Worm (Caenorhabditis elegans) whole organism, L1 larva: ENCODE data around the gene F52H2.15.

Experiments
- C16A3.4 ChIP-seq: fragments of 150-350 bp; optimal IDR thresholded peaks from 2 replicates; lab custom pipeline; 2014; ENCODE audit warnings: missing biosample characterization, missing genetic modification characterization
- C34B4.2 ChIP-seq: sonication (generic microtip); optimal IDR thresholded peaks from 2 replicates; lab custom pipeline; 2017; ENCODE audit warnings: mild to moderate bottlenecking, missing genetic modification characterization, missing compliant biosample characterization
- F16B12.6 ChIP-seq: fragments of 150-350 bp; optimal IDR thresholded peaks from 2 replicates; lab custom pipeline; 2014; ENCODE audit warnings: missing biosample characterization, missing genetic modification characterization
- Y116A8C.19 ChIP-seq: sonication (generic microtip); optimal IDR thresholded peaks from 2 replicates; lab custom pipeline; 2016; ENCODE audit warnings: missing compliant biosample characterization, missing genetic modification characterization, borderline replicate concordance
- aly-2 ChIP-seq: fragments of 150-350 bp; optimal IDR thresholded peaks from 2 replicates; lab custom pipeline; 2014; ENCODE audit warnings: missing biosample characterization, missing genetic modification characterization
- blmp-1 ChIP-seq: fragments of 150-350 bp; optimal IDR thresholded peaks from 2 replicates; lab custom pipeline; 2014; ENCODE audit warnings: missing biosample characterization, missing genetic modification characterization
- ceh-63 ChIP-seq: fragments of 200-800 bp; sonication (Bioruptor generic); optimal IDR thresholded peaks from 2 replicates; lab custom pipeline; 2018; ENCODE audit warnings: mild to moderate bottlenecking, missing genetic modification characterization, missing compliant biosample characterization
- ceh-82 ChIP-seq, 3 experiments: fragments of 150-350 bp in 1 of 3; sonication (generic microtip) in 2 of 3; optimal IDR thresholded peaks; 2 replicates each; lab custom pipeline; 2014 to 2017; ENCODE audit warnings: missing biosample characterization in 3 of 3, missing genetic modification characterization in 3 of 3
- ceh-90 ChIP-seq: sonication (generic microtip); optimal IDR thresholded peaks from 2 replicates; lab custom pipeline; 2016; ENCODE audit warnings: missing genetic modification characterization, missing compliant biosample characterization
- dpl-1 ChIP-seq, 3 experiments: fragments of 150-350 bp in 2 of 3; sonication (generic microtip) in 1 of 3; optimal IDR thresholded peaks; 2 replicates each; lab custom pipeline; 2014 to 2017; ENCODE audit warnings: missing biosample characterization in 3 of 3, missing genetic modification characterization in 3 of 3, missing genetic modification reagents in 3 of 3
- dsc-1 ChIP-seq: sonication (generic microtip); optimal IDR thresholded peaks from 2 replicates; lab custom pipeline; 2016; ENCODE audit warnings: mild to moderate bottlenecking, missing genetic modification characterization, missing compliant biosample characterization
- efl-1 ChIP-seq, 4 experiments: fragments of 150-350 bp; optimal IDR thresholded peaks in 3 of 4; peaks in 1 of 4; 1 replicate in 1 of 4; 2 replicates in 3 of 4; lab custom pipeline; 2014; ENCODE audit warnings: missing biosample characterization in 2 of 4, missing genetic modification characterization in 2 of 4, missing genetic modification reagents in 2 of 4
- egl-27 ChIP-seq, 2 experiments: fragments of 150-350 bp in 1 of 2; sonication (generic microtip); optimal IDR thresholded peaks; 3 replicates each; lab custom pipeline; 2017 to 2018; ENCODE audit warnings: missing biosample characterization in 2 of 2, missing genetic modification characterization in 2 of 2, missing genetic modification reagents in 2 of 2
- elt-2 ChIP-seq: sonication (generic microtip); optimal IDR thresholded peaks from 2 replicates; lab custom pipeline; 2016; ENCODE audit warnings: missing genetic modification characterization, mild to moderate bottlenecking, inconsistent platforms, missing compliant biosample characterization, missing genetic modification reagents
- elt-3 ChIP-seq, 6 experiments: fragments of 150-350 bp in 1 of 6; sonication (generic microtip); optimal IDR thresholded peaks; 2 replicates each; lab custom pipeline; 2017 to 2018; ENCODE audit warnings: missing biosample characterization in 6 of 6, missing genetic modification characterization in 6 of 6, inconsistent platforms in 1 of 6
- fkh-4 ChIP-seq: sonication (generic microtip); optimal IDR thresholded peaks from 2 replicates; lab custom pipeline; 2016; ENCODE audit warnings: missing compliant biosample characterization, missing genetic modification characterization, borderline replicate concordance
- grh-1 ChIP-seq: fragments of 200-800 bp; sonication (Bioruptor generic); IDR thresholded peaks from 2 replicates; pipeline ENCODE4 v1.3.6; 2022; ENCODE audit warnings: missing genetic modification reagents, missing genetic modification characterization, missing compliant biosample characterization
- jun-1 ChIP-seq: fragments of 150-350 bp; optimal IDR thresholded peaks from 2 replicates; lab custom pipeline; 2014; ENCODE audit warnings: missing biosample characterization, missing genetic modification reagents, missing genetic modification characterization
- lin-14 ChIP-seq: fragments of 200-800 bp; sonication (Bioruptor generic); optimal IDR thresholded peaks from 2 replicates; lab custom pipeline; 2018; ENCODE audit warnings: mild to moderate bottlenecking, missing genetic modification characterization, moderate library complexity, missing compliant biosample characterization
- lin-35 ChIP-seq, 2 experiments: fragments of 150-350 bp; optimal IDR thresholded peaks; 2 replicates each; lab custom pipeline; 2014; ENCODE audit warnings: missing biosample characterization in 2 of 2, missing genetic modification characterization in 2 of 2, missing genetic modification reagents in 2 of 2
- lsy-2 ChIP-seq, 2 experiments: fragments of 150-350 bp; optimal IDR thresholded peaks; 2 replicates each; lab custom pipeline; 2014; ENCODE audit warnings: missing biosample characterization in 2 of 2, missing genetic modification characterization in 2 of 2
- mab-9 ChIP-seq: fragments of 200-800 bp; sonication (Bioruptor generic); IDR thresholded peaks from 2 replicates; pipeline ENCODE4 v1.3.6; 2022; ENCODE audit warnings: missing genetic modification reagents, missing genetic modification characterization, missing compliant biosample characterization
- mef-2 ChIP-seq: fragments of 150-350 bp; optimal IDR thresholded peaks from 2 replicates; lab custom pipeline; 2014; ENCODE audit warnings: missing biosample characterization, missing genetic modification characterization
- mep-1 ChIP-seq: fragments of 150-350 bp; optimal IDR thresholded peaks from 2 replicates; lab custom pipeline; 2014; ENCODE audit warnings: missing biosample characterization, missing genetic modification characterization
- nhr-11 ChIP-seq: fragments of 150-350 bp; optimal IDR thresholded peaks from 2 replicates; lab custom pipeline; 2014; ENCODE audit warnings: missing biosample characterization, missing genetic modification characterization
- nhr-19 ChIP-seq: fragments of 200-800 bp; sonication (Bioruptor generic); conservative IDR thresholded peaks from 2 replicates; pipeline ENCODE4 v1.3.6; 2022; ENCODE audit warnings: missing genetic modification characterization, missing compliant biosample characterization
- nhr-20 ChIP-seq: sonication (generic microtip); optimal IDR thresholded peaks from 2 replicates; lab custom pipeline; 2016; ENCODE audit warnings: mild to moderate bottlenecking, missing genetic modification characterization, missing compliant biosample characterization
- nhr-237 ChIP-seq: fragments of 150-350 bp; optimal IDR thresholded peaks from 2 replicates; lab custom pipeline; 2014; ENCODE audit warnings: missing biosample characterization, missing genetic modification characterization
- nhr-77 ChIP-seq: fragments of 150-350 bp; optimal IDR thresholded peaks from 2 replicates; lab custom pipeline; 2014; ENCODE audit warnings: missing biosample characterization, missing genetic modification characterization
- nhr-84 ChIP-seq: sonication (generic microtip); optimal IDR thresholded peaks from 2 replicates; lab custom pipeline; 2017; ENCODE audit warnings: missing biosample characterization, missing genetic modification characterization
- nhr-90 ChIP-seq: sonication (generic microtip); optimal IDR thresholded peaks from 2 replicates; lab custom pipeline; 2016; ENCODE audit warnings: mild to moderate bottlenecking, missing genetic modification characterization, missing compliant biosample characterization; ENCODE audit not compliant: poor library complexity
- pqm-1 ChIP-seq: sonication (generic microtip); optimal IDR thresholded peaks from 3 replicates; lab custom pipeline; 2017; ENCODE audit warnings: missing biosample characterization, missing genetic modification characterization
- skn-1 ChIP-seq: fragments of 150-350 bp; optimal IDR thresholded peaks from 2 replicates; lab custom pipeline; 2014; ENCODE audit warnings: missing biosample characterization, missing genetic modification characterization
- snpc-4 ChIP-seq: fragments of 150-350 bp; optimal IDR thresholded peaks from 2 replicates; lab custom pipeline; 2014; ENCODE audit warnings: missing biosample characterization, missing genetic modification characterization
- sup-37 ChIP-seq: fragments of 200-800 bp; sonication (Bioruptor generic); optimal IDR thresholded peaks from 2 replicates; lab custom pipeline; 2018; ENCODE audit warnings: mild to moderate bottlenecking, missing genetic modification characterization, missing compliant biosample characterization
- swsn-7 ChIP-seq: sonication (generic microtip); optimal IDR thresholded peaks from 2 replicates; lab custom pipeline; 2016; ENCODE audit warnings: missing genetic modification characterization, missing compliant biosample characterization
- tlp-1 ChIP-seq: fragments of 150-350 bp; optimal IDR thresholded peaks from 2 replicates; lab custom pipeline; 2014; ENCODE audit warnings: missing biosample characterization, missing genetic modification characterization
- unc-62 ChIP-seq: fragments of 150-350 bp; optimal IDR thresholded peaks from 2 replicates; lab custom pipeline; 2014; ENCODE audit warnings: missing biosample characterization, missing genetic modification reagents, missing genetic modification characterization
- vab-15 ChIP-seq: sonication (generic microtip); optimal IDR thresholded peaks from 2 replicates; lab custom pipeline; 2017; ENCODE audit warnings: missing genotype, mild to moderate bottlenecking, missing genetic modification characterization, missing compliant biosample characterization
- zip-4 ChIP-seq: fragments of 200-800 bp; sonication (Bioruptor generic); optimal IDR thresholded peaks from 2 replicates; lab custom pipeline; 2018; ENCODE audit warnings: mild to moderate bottlenecking, missing genetic modification characterization, moderate library complexity, missing compliant biosample characterization
- ztf-11 ChIP-seq, 2 experiments: sonication (generic microtip); optimal IDR thresholded peaks; 2 replicates each; lab custom pipeline; 2016 to 2017; ENCODE audit warnings: missing genetic modification characterization in 2 of 2, missing biosample characterization in 1 of 2, missing compliant biosample characterization in 1 of 2
- ztf-4 ChIP-seq: fragments of 150-350 bp; optimal IDR thresholded peaks from 2 replicates; lab custom pipeline; 2014; ENCODE audit warnings: missing biosample characterization, missing genetic modification characterization

F52H2.15 gene

DNA sequence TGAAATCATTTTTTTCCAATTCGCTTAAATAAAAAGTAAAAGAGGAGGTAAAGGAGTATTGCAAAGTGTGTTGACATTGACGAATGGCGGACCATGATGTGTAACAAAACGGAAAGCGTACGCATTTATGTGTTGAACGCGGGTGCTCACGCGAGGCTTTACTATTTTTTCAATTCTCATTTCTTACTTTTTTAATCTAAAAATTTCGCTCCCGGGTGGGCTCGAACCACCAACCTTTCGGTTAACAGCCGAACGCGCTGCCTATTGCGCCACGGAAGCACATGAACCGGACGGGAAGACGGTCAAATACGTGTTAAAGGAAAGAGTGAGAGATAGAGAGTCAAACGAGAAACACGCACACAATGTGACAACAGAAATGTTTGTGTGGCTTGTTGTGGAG lies 15.8 kb upstream of the F52H2.15 start (continued):
- TF ChIP-seq egl-27 (tag; optimal IDR thresholded peaks at IDR 0.05; lab: Kevin White, UChicago) (no peak), dpl-1 (GFP tag; optimal IDR thresholded peaks at IDR 0.05; lab: Kevin White, UChicago) (peak in 1 of 3 experiments; percentile 30), nhr-84 (tag; lab: Kevin White, UChicago) (no peak), nhr-90 (tag; lab: Kevin White, UChicago) (peak; percentile 74), aly-2 (tag; lab: Kevin White, UChicago) (no peak), nhr-11 (tag; lab: Kevin White, UChicago) (no peak), blmp-1 (tag; lab: Kevin White, UChicago) (no peak), F16B12.6 (tag; lab: Kevin White, UChicago) (no peak), sup-37 (GFP tag; lab: Kevin White, UChicago) (peak; percentile 32), elt-3 (tag; optimal IDR thresholded peaks at IDR 0.05; lab: Kevin White, UChicago) (peak in 1 of 6 experiments; percentile 49), grh-1 (no peak), mab-9 (GFP tag; lab: Robert Waterston, UW) (no peak), efl-1 (optimal IDR thresholded peaks at IDR 0.05; lab: Kevin White, UChicago) (peak in 1 of 2 experiments; percentile 17), efl-1 (GFP tag; optimal IDR thresholded peaks at IDR 0.05 in 1 of 2; lab: Kevin White, UChicago) (peak in 1 of 2 experiments; percentile 93), elt-2 (tag; lab: Kevin White, UChicago) (peak; percentile 12), nhr-20 (peak; percentile 75), lin-35 (GFP tag; optimal IDR thresholded peaks at IDR 0.05; lab: Kevin White, UChicago) (peak; percentile 39 to 67), ceh-63 (GFP tag; lab: Kevin White, UChicago) (no peak), dsc-1 (tag; lab: Kevin White, UChicago) (peak; percentile 74), ceh-82 (tag; optimal IDR thresholded peaks at IDR 0.05; lab: Kevin White, UChicago) (peak; percentile 30 to 65 (median 36)), nhr-77 (tag; lab: Kevin White, UChicago) (peak; percentile 82), nhr-237 (no peak), C34B4.2 (tag; lab: Kevin White, UChicago) (no peak), mef-2 (peak; percentile 29), nhr-19 (GFP tag; lab: Robert Waterston, UW) (peak; percentile 76), ztf-4 (no peak), vab-15 (tag; lab: Kevin White, UChicago) (no peak), ztf-11 (tag; optimal IDR thresholded peaks at IDR 0.05; lab: Kevin White, UChicago) (peak in 1 of 2 experiments; percentile 50), fkh-4 (tag; lab: Kevin White, UChicago) (no peak), Y116A8C.19 (tag; lab: Kevin White, UChicago) (no peak), lsy-2 (tag; optimal IDR thresholded peaks at IDR 0.05; lab: Kevin White, UChicago) (peak; percentile 45 to 70), swsn-7 (peak; percentile 75), zip-4 (GFP tag; lab: Kevin White, UChicago) (no peak), unc-62 (GFP tag; lab: Kevin White, UChicago) (no peak)

DNA sequence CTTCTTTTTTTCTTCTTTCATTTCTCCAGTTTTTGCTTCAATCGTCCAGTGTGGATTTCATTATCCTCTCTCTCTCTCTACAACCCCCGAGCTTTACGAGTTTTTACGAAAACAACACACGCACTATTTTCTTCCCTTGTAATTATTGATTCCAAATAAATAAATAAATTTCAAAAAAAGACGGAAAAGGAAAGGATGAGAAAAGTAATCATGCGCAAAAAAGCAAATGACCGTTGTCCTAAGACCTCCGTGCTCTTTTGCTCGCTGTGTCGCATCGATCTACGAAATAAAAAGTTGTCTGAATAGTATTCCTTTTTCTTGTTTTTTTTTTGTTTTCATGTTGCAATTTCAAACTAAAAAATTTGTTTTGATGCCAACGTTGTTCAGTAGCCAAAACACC lies 14.5 kb upstream of the F52H2.15 start:
- TF ChIP-seq snpc-4 (tag; lab: Kevin White, UChicago) (no peak), lsy-2 (tag; optimal IDR thresholded peaks at IDR 0.05; lab: Kevin White, UChicago) (no peak), jun-1 (tag; lab: Kevin White, UChicago) (no peak), pqm-1 (tag; lab: Kevin White, UChicago) (no peak), dsc-1 (tag; lab: Kevin White, UChicago) (peak; percentile 17), lin-14 (GFP tag; lab: Kevin White, UChicago) (peak; percentile 66), tlp-1 (no peak), C16A3.4 (tag; lab: Kevin White, UChicago) (no peak), grh-1 (no peak), skn-1 (tag; lab: Kevin White, UChicago) (peak; percentile 12), ceh-90 (tag; lab: Kevin White, UChicago) (no peak), fkh-4 (tag; lab: Kevin White, UChicago) (no peak), mep-1 (tag; lab: Kevin White, UChicago) (peak; percentile 2), nhr-20 (no peak)
